Fruit fly (Drosophila melanogaster) Kc167 (cell line): ENCODE measurements around the gene Tis11.

Source experiments
- Myc ChIP-seq: fragments of >200 bp; optimal IDR thresholded peaks from 2 replicates; lab custom pipeline; 2017; ENCODE audit warnings: missing external identifiers
- Sin3A ChIP-seq: fragments of >200 bp; optimal IDR thresholded peaks from 2 replicates; lab custom pipeline; 2018; ENCODE audit warnings: missing external identifiers
- h ChIP-seq: fragments of >200 bp; optimal IDR thresholded peaks from 3 replicates; lab custom pipeline; 2018; ENCODE audit warnings: missing external identifiers
- insv ChIP-seq: fragments of >200 bp; optimal IDR thresholded peaks from 3 replicates; lab custom pipeline; 2018; ENCODE audit warnings: missing external identifiers
- psq ChIP-seq: fragments of >200 bp; optimal IDR thresholded peaks from 2 replicates; lab custom pipeline; 2017; ENCODE audit warnings: missing external identifiers
- ttk ChIP-seq: sonication (Bioruptor generic); optimal IDR thresholded peaks from 2 replicates; lab custom pipeline; 2017; ENCODE audit warnings: missing external identifiers

dm6 chrX:12722009-12722408 is 62.8 kb downstream of the Tis11 start:
- TF ChIP-seq psq (lab: Kevin White, UChicago) (no peak), h (lab: Kevin White, UChicago) (no peak), Myc (lab: Kevin White, UChicago) (no peak), ttk (lab: Kevin White, UChicago) (no peak), Sin3A (lab: Kevin White, UChicago) (no peak), insv (lab: Kevin White, UChicago) (no peak)
